Fruit fly (Drosophila melanogaster) S2 (cell line): ENCODE results near the gene Pgant7.

Experiments
- CG8478 ChIP-seq: fragments of >200 bp; optimal IDR thresholded peaks from 2 replicates; lab custom pipeline; 2018
- CTCF ChIP-seq, 2 experiments: fragments of >200 bp; optimal IDR thresholded peaks; 2 replicates each; lab custom pipeline; 2018

DNA sequence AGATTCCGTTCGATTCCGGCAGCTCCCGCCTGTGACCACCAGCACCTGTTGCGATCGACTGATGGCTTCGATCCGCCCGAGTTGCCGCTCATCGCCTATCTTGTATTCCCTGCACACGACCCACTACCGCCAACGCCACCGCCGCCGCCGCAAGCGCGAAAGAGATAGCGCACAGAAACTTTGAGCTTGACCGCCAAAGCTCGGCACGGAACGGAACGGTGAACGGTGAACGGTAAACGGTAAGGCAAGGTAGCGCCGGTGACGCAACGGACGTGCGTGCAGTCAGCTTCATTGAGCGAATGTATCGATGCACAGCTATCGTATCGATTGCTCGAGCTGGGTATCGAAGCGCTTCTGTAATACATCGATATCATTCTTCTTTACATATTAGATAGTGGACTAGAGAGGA lies 12.5 kb upstream of the Pgant7 start, which contains the start of gene Ggt-1:
- TF ChIP-seq CG8478 (lab: Kevin White, UChicago) (no peak), CTCF (optimal IDR thresholded peaks at IDR 0.05; lab: Kevin White, UChicago) (no peak)
